Fruit fly (Drosophila melanogaster): Measurements from ENCODE around the gene TrpRS-m.

TrpRS-m gene

DNA sequence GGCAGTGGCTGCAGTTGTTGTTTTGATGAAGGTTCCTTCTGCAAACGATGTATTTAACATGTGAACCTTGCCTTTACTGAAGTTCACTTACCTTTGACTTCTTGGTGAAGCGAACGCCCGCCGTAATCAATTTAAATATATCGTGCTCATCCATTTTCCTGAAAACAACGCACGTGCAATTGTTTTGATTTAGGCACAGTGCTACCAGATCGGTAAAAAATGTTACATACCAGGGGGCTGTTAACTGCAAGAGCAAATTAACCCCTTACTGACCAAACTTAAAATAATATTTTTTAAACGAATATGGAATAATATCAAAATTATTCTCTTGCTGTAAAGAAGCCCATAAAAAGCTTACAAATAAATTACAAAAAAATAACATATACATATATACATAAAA, 45.0 kb upstream of the TrpRS-m start, which contains the start of gene ais (continued):
- TF ChIP-seq CG11398 (GFP tag; optimal IDR thresholded peaks at IDR 0.05) (no peak), CG17912 (GFP tag; optimal IDR thresholded peaks at IDR 0.05) (no peak)

DNA sequence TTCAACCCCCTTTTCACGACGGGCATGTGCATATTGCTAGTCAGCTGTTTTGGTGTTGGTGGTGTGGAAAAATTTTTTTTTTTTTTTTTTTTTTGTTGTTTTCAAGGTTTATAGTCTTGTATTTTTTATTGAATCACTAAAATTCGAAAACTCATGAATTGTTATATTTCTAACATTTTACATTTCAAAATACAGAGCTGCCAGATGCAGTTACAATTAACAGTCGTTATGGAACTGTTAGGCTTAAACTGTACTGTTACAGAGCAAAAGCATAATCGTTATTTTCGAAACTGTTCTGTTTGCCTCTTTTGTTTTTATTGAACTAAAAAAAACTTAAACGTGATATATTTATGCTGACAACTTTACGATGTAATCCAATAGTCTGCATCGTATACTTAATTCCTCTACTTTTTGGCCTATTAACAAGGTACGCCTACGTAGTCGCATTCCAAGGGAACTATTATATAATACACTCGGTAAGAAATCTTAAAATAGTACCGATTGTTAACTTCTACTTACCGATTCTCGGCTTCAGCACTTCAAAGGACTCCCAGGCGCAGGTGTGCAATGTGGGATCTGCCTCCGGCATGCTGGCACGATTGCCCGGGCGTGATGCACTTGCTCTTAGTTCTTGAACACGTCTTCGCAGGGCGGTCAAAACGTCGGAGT, 43.0 kb upstream of the TrpRS-m start, which contains the start of gene CG32187:
Gene CG32187 (minus strand): TSS at position 9 of the 669 bp plus-strand sequence.
- TF ChIP-seq CG10565 (GFP tag; optimal IDR thresholded peaks at IDR 0.05) (no peak), MBD-R2 (GFP tag; IDR thresholded peaks at IDR 0.05) (0 out of 2 replicates have a peak, but pooled peaks have one; percentile 10), sens (GFP tag) (peak; percentile 3), Myb (GFP tag; optimal IDR thresholded peaks at IDR 0.05) (peak; percentile 74), Ets65A (GFP tag) (peak; percentile 16), stwl (tag; optimal IDR thresholded peaks at IDR 0.05) (peak; percentile 7), ara (GFP tag; IDR thresholded peaks at IDR 0.05) (no peak), Dp (GFP tag; optimal IDR thresholded peaks at IDR 0.05) (peak; percentile 15), crp (GFP tag; optimal IDR thresholded peaks at IDR 0.05) (peak in 1 of 2 experiments; percentile 59), Pdp1 (GFP tag; optimal IDR thresholded peaks at IDR 0.05) (peak in 1 of 2 experiments; percentile 92)

DNA sequence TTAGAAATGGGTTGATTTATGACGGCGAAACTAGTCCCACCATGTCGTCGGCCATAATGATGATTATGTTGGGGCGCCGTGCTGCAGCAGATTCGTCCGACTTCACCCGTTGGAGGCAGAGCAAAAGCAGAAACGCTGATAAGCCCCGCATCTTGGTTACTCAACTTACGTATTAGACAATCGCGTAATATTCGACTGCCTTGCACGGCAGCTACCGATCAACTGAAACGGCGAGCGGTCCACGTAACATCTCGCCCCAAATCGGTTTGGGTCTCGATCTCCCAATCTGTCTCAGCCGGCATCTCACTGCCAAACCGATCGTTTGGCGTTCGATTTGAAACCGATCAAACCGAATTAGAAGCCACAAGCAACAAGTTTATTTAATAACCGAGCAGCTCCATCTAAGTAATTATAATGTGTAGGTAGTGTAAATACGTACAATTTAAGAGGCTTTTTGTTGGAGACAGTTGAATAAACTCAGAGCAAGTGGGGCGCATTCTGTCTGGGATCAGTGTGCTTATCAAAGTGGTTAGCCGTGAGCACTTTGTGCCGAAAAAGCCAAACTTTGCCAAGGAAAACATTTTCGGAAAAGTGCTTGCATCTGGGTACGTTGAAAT, 40.8 kb upstream of the TrpRS-m start, which contains the start of gene CG32191:
Gene CG32191 (minus strand): TSS at position 550 of the 617 bp plus-strand sequence.
- TF ChIP-seq CG1529 (GFP tag; optimal IDR thresholded peaks at IDR 0.05) = no peak
- no peak for TF ChIP-seq Side (GFP tag; optimal IDR thresholded peaks at IDR 0.05)
- TF ChIP-seq Sox100B (GFP tag; optimal IDR thresholded peaks at IDR 0.05) = no peak
- no peak for TF ChIP-seq gem (tag; optimal IDR thresholded peaks at IDR 0.05)
- TF ChIP-seq caup (GFP tag; optimal IDR thresholded peaks at IDR 0.05; ENCODE audit: severe bottlenecking) = peak; percentile 50
- TF ChIP-seq Nf-YA (GFP tag; IDR thresholded peaks at IDR 0.05) = no peak
- no peak for TF ChIP-seq hkb (optimal IDR thresholded peaks at IDR 0.05)
- no peak for TF ChIP-seq hkb (GFP tag; IDR thresholded peaks at IDR 0.05)
- TF ChIP-seq CTCF (GFP tag; optimal IDR thresholded peaks at IDR 0.05) = no peak
- no peak for TF ChIP-seq knrl (GFP tag; IDR thresholded peaks at IDR 0.05; ENCODE audit: partially characterized antibody)
- TF ChIP-seq Ets97D (GFP tag; optimal IDR thresholded peaks at IDR 0.05) = no peak
- TF ChIP-seq schlank (tag; optimal IDR thresholded peaks at IDR 0.05) = no peak
- no peak for TF ChIP-seq Optix (GFP tag; IDR thresholded peaks at IDR 0.05)
- TF ChIP-seq gcm (GFP tag; optimal IDR thresholded peaks at IDR 0.05) = no peak
- no peak for TF ChIP-seq HLH3B (GFP tag; IDR thresholded peaks at IDR 0.05)
- TF ChIP-seq CG14050 (GFP tag; IDR thresholded peaks at IDR 0.05) = no peak
- no peak for TF ChIP-seq org-1 (GFP tag; optimal IDR thresholded peaks at IDR 0.05)
- no peak for TF ChIP-seq CG5953 (GFP tag; IDR thresholded peaks at IDR 0.05)
- TF ChIP-seq CG12219 (GFP tag; optimal IDR thresholded peaks at IDR 0.05) = no peak
- TF ChIP-seq seq (GFP tag; IDR thresholded peaks at IDR 0.05) = no peak
- peak; percentile 22 for TF ChIP-seq PHDP (tag; optimal IDR thresholded peaks at IDR 0.05)
- TF ChIP-seq fd64A (GFP tag; optimal IDR thresholded peaks at IDR 0.05) = no peak
- no peak for TF ChIP-seq CG18476 (GFP tag; optimal IDR thresholded peaks at IDR 0.05)
- TF ChIP-seq CG4282 (GFP tag; optimal IDR thresholded peaks at IDR 0.05) = no peak
- TF ChIP-seq croc (GFP tag; conservative IDR thresholded peaks at IDR 0.05) = no peak
- no peak for TF ChIP-seq Kr (GFP tag; optimal IDR thresholded peaks at IDR 0.05)
- no peak for TF ChIP-seq CG1792 (GFP tag; optimal IDR thresholded peaks at IDR 0.05)
- no peak for TF ChIP-seq salm (tag; optimal IDR thresholded peaks at IDR 0.05)
- no peak for TF ChIP-seq unc-4 (GFP tag; IDR thresholded peaks at IDR 0.05; ENCODE audit: partially characterized antibody)
- no peak for TF ChIP-seq Bgb (GFP tag; IDR thresholded peaks at IDR 0.05; ENCODE audit: partially characterized antibody)
- TF ChIP-seq ab (GFP tag; optimal IDR thresholded peaks at IDR 0.05) = no peak
- no peak for TF ChIP-seq ssp (GFP tag; IDR thresholded peaks at IDR 0.05)
- TF ChIP-seq cato (GFP tag; optimal IDR thresholded peaks at IDR 0.05; ENCODE audit: borderline replicate concordance) = no peak
- no peak for TF ChIP-seq zfh1 (GFP tag; IDR thresholded peaks at IDR 0.05)
- no peak for TF ChIP-seq pum (GFP tag; optimal IDR thresholded peaks at IDR 0.05)
- TF ChIP-seq H15 (GFP tag; IDR thresholded peaks at IDR 0.05) = no peak
